Fruit fly (Drosophila melanogaster) whole organism, embryonic: ENCODE measurements around the gene CG18788.

ENCODE experiments used
- CG11247 ChIP-seq: fragments of 200-800 bp; sonication (Bioruptor generic); IDR thresholded peaks from 2 replicates; pipeline ENCODE4 v1.3.6; 2022; ENCODE audit warnings: missing biosample characterization, missing genetic modification characterization
- CG12299 ChIP-seq: fragments of 200-800 bp; sonication (Bioruptor generic); optimal IDR thresholded peaks from 2 replicates; lab custom pipeline; 2018; ENCODE audit warnings: missing biosample characterization, mild to moderate bottlenecking, missing genetic modification characterization
- CG3065 ChIP-seq: fragments of 200-800 bp; sonication (Bioruptor generic); optimal IDR thresholded peaks from 2 replicates; lab custom pipeline; 2016; ENCODE audit warnings: missing biosample characterization, missing genetic modification characterization
- CG4404 ChIP-seq: fragments of 200-800 bp; sonication (Bioruptor generic); IDR thresholded peaks from 2 replicates; pipeline ENCODE4 v1.3.6; 2022; ENCODE audit warnings: missing biosample characterization, missing genetic modification characterization
- CG6854 ChIP-seq: fragments of 200-800 bp; sonication (Bioruptor generic); optimal IDR thresholded peaks from 3 replicates; lab custom pipeline; 2017; ENCODE audit warnings: missing biosample characterization, mild to moderate bottlenecking, missing genetic modification characterization
- Dip3 ChIP-seq: fragments of 200-800 bp; sonication (Bioruptor generic); optimal IDR thresholded peaks from 3 replicates; lab custom pipeline; 2016; ENCODE audit warnings: missing biosample characterization, missing genetic modification characterization
- Oaz ChIP-seq: fragments of 200-800 bp; sonication (Bioruptor generic); IDR thresholded peaks from 2 replicates; pipeline ENCODE4 v1.3.6; 2022; ENCODE audit warnings: missing biosample characterization, missing genetic modification characterization
- Sin3A ChIP-seq: fragments of >200 bp; optimal IDR thresholded peaks from 2 replicates; lab custom pipeline; 2018
- Xrp1 ChIP-seq: fragments of 200-800 bp; sonication (Bioruptor generic); IDR thresholded peaks from 2 replicates; pipeline ENCODE4 v1.3.6; 2022; ENCODE audit warnings: missing biosample characterization, missing genetic modification characterization
- ap ChIP-seq: fragments of 200-800 bp; sonication (Bioruptor generic); IDR thresholded peaks from 2 replicates; pipeline ENCODE4 v1.3.6; 2022; ENCODE audit warnings: missing biosample characterization, missing genetic modification characterization
- prd ChIP-seq, 3 experiments: fragments of >200 bp in 2 of 3; fragments of 200-800 bp in 1 of 3; sonication (Bioruptor generic) in 1 of 3; optimal IDR thresholded peaks in 2 of 3; IDR thresholded peaks in 1 of 3; 2 replicates in 2 of 3; 3 replicates in 1 of 3; pipeline versions ENCODE4 v1.3.6 to Lab custom; 2017 to 2022; ENCODE audit warnings: missing biosample characterization in 1 of 3, missing genetic modification characterization in 1 of 3

dm6 chr2L:12026458-12027431 lies 7.2 kb upstream of the CG18788 start:
- TF ChIP-seq CG11247 (GFP tag; lab: Robert Waterston, UW) (peak; percentile 31; the same call in 1 of the 2 replicates), CG6854 (GFP tag; lab: Kevin White, UChicago) (no peak), CG4404 (no peak), Oaz (GFP tag; lab: Robert Waterston, UW) (no peak), CG12299 (tag; lab: Kevin White, UChicago) (no peak), Sin3A (lab: Kevin White, UChicago) (no peak), ap (no peak), Dip3 (GFP tag; lab: Kevin White, UChicago) (no peak), Xrp1 (GFP tag; lab: Robert Waterston, UW) (no peak; the same call in none of the 2 replicates), CG3065 (GFP tag; lab: Kevin White, UChicago) (no peak), prd (optimal IDR thresholded peaks at IDR 0.05; lab: Kevin White, UChicago) (no peak), prd (GFP tag; IDR thresholded peaks at IDR 0.05; lab: Robert Waterston, UW) (peak; percentile 71)
